Fruit fly (Drosophila melanogaster): Measurements from ENCODE around the gene Ost48.

Gene Ost48

DNA sequence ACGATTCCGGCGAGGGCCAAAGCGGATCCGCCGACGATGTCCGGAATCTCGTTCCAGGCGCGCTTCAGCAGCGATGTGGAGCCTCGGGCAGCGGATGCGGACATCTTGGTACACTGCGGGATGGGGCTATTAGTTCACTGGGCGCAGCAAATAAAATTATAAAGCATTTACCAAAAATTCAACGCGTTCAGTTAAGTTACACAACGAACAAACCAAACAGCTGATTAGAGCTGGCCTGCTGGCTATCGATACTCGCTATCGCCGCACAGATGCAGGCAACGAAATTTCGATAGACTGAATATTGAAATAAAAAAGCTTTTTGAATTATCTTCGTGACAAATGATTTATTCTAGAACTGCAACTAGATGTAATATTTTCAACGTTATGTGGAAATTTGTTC is 1.4 kb upstream of the Ost48 start, which contains the start of gene NdufA3 (continued):
- TF ChIP-seq CG31224 (GFP tag; IDR thresholded peaks at IDR 0.05), result no peak
- TF ChIP-seq repo (GFP tag; optimal IDR thresholded peaks at IDR 0.05), result no peak
- TF ChIP-seq odd (GFP tag; optimal IDR thresholded peaks at IDR 0.05), result no peak
- no peak for TF ChIP-seq CG12219 (GFP tag; optimal IDR thresholded peaks at IDR 0.05)
- TF ChIP-seq CG3838 (GFP tag; optimal IDR thresholded peaks at IDR 0.05), result no peak
- no peak for TF ChIP-seq z (GFP tag; IDR thresholded peaks at IDR 0.05)
- no peak for TF ChIP-seq CG32767 (GFP tag; IDR thresholded peaks at IDR 0.05)
- no peak for TF ChIP-seq zfh1 (GFP tag; IDR thresholded peaks at IDR 0.05)
- no peak for TF ChIP-seq chm (GFP tag; IDR thresholded peaks at IDR 0.05)
- no peak for TF ChIP-seq jing (GFP tag; optimal IDR thresholded peaks at IDR 0.05)
- TF ChIP-seq dpn (GFP tag; optimal IDR thresholded peaks at IDR 0.05), result no peak
- no peak for TF ChIP-seq fd64A (GFP tag; optimal IDR thresholded peaks at IDR 0.05)
- no peak for TF ChIP-seq CG15073 (GFP tag; optimal IDR thresholded peaks at IDR 0.05)
- TF ChIP-seq Gsc (GFP tag; IDR thresholded peaks at IDR 0.05), result no peak
- TF ChIP-seq wek (GFP tag; optimal IDR thresholded peaks at IDR 0.05), result no peak
- no peak for TF ChIP-seq twi (tag; optimal IDR thresholded peaks at IDR 0.05)
- no peak for TF ChIP-seq luna (GFP tag; optimal IDR thresholded peaks at IDR 0.05)
- TF ChIP-seq unc-4 (GFP tag; IDR thresholded peaks at IDR 0.05; ENCODE audit: partially characterized antibody), result peak; percentile 79
- peak; percentile 26 for TF ChIP-seq CG1603 (tag; optimal IDR thresholded peaks at IDR 0.05)
- TF ChIP-seq CG16779 (GFP tag; IDR thresholded peaks at IDR 0.05), result no peak
- TF ChIP-seq ranshi (GFP tag; IDR thresholded peaks at IDR 0.05), result no peak
- TF ChIP-seq tin (GFP tag; optimal IDR thresholded peaks at IDR 0.05), result no peak
- no peak for TF ChIP-seq CG12155 (GFP tag; optimal IDR thresholded peaks at IDR 0.05)
- TF ChIP-seq inv (GFP tag; IDR thresholded peaks at IDR 0.05; ENCODE audit: partially characterized antibody), result peak; percentile 66
- TF ChIP-seq ash1 (GFP tag; optimal IDR thresholded peaks at IDR 0.05), result no peak
- no peak for TF ChIP-seq yki (optimal IDR thresholded peaks at IDR 0.05)
- TF ChIP-seq nau (GFP tag; optimal IDR thresholded peaks at IDR 0.05), result no peak
- TF ChIP-seq crc (GFP tag; optimal IDR thresholded peaks at IDR 0.05), result no peak
- TF ChIP-seq mam (GFP tag; optimal IDR thresholded peaks at IDR 0.05), result no peak
- TF ChIP-seq CG6791 (GFP tag; IDR thresholded peaks at IDR 0.05; ENCODE audit: partially characterized antibody), result peak; percentile 87
- TF ChIP-seq CG6854 (GFP tag; optimal IDR thresholded peaks at IDR 0.05), result no peak
- TF ChIP-seq sens (GFP tag), result peak; percentile 73
- TF ChIP-seq pzg (GFP tag; optimal IDR thresholded peaks at IDR 0.05), result peak; percentile 62
- no peak for TF ChIP-seq CG12391 (tag; optimal IDR thresholded peaks at IDR 0.05)
- no peak for TF ChIP-seq CG10979 (tag; optimal IDR thresholded peaks at IDR 0.05)
- TF ChIP-seq CG16863 (GFP tag; optimal IDR thresholded peaks at IDR 0.05), result no peak
- TF ChIP-seq caup (GFP tag; optimal IDR thresholded peaks at IDR 0.05; ENCODE audit: severe bottlenecking), result no peak
- no peak for TF ChIP-seq sqz (GFP tag; optimal IDR thresholded peaks at IDR 0.05)
- no peak for TF ChIP-seq CHES-1-like (GFP tag; optimal IDR thresholded peaks at IDR 0.05)
- no peak for TF ChIP-seq Nf-YC (tag; optimal IDR thresholded peaks at IDR 0.05)
- TF ChIP-seq Eip74EF (GFP tag; optimal IDR thresholded peaks at IDR 0.05), result no peak
- TF ChIP-seq vfl (GFP tag; optimal IDR thresholded peaks at IDR 0.05), result no peak
- TF ChIP-seq Nf-YB (GFP tag; optimal IDR thresholded peaks at IDR 0.05), result no peak
- no peak for TF ChIP-seq CG11723 (GFP tag; optimal IDR thresholded peaks at IDR 0.05)
- TF ChIP-seq pan (optimal IDR thresholded peaks at IDR 0.05), result no peak
- no peak for TF ChIP-seq pan (GFP tag; optimal IDR thresholded peaks at IDR 0.05 in 1 of 2, IDR thresholded peaks at IDR 0.05 in 1 of 2)
- no peak for TF ChIP-seq lola (GFP tag; optimal IDR thresholded peaks at IDR 0.05)
- TF ChIP-seq tgo (GFP tag; IDR thresholded peaks at IDR 0.05), result no peak
- no peak for TF ChIP-seq CG12104 (GFP tag; optimal IDR thresholded peaks at IDR 0.05)
- TF ChIP-seq CG10959 (GFP tag; IDR thresholded peaks at IDR 0.05), result no peak
- TF ChIP-seq CG2889 (GFP tag; IDR thresholded peaks at IDR 0.05), result no peak
- no peak for TF ChIP-seq tup (GFP tag; optimal IDR thresholded peaks at IDR 0.05)
